Worm (Caenorhabditis elegans) whole organism, L4/young adult: ENCODE data around the gene sqv-4.

Source experiments
- dao-5 ChIP-seq: sonication (generic microtip); optimal IDR thresholded peaks from 2 replicates; lab custom pipeline; 2016; ENCODE audit warnings: missing genotype, missing genetic modification characterization, moderate library complexity, missing compliant biosample characterization
- him-1 ChIP-seq: sonication (generic microtip); optimal IDR thresholded peaks from 2 replicates; lab custom pipeline; 2016; ENCODE audit warnings: missing genotype, missing genetic modification reagents, missing genetic modification characterization, missing compliant biosample characterization

ce11 chrV:10630497-10630896, 30.8 kb downstream of the sqv-4 start:
- TF ChIP-seq dao-5 (tag; lab: Kevin White, UChicago) (no peak), him-1 (no peak)
